In genomic region chrX:17351554-17351953, dm6 we compare ENCODE assay signal across 3 fruit fly cellular contexts.
TF ChIP-seq lines count a peak whose summit lies in the region.

No protein-coding gene starts in this region.

TF ChIP-seq in whole organism, prepupa, 60 proteins besides CTCF, POLR2A, EP300 and RAD21 (continues in another document):
- TF ChIP-seq Sox15 (GFP tag; optimal IDR thresholded peaks at IDR 0.05; lab: Kevin White, UChicago): peak; percentile 19
- TF ChIP-seq CG11902 (GFP tag; optimal IDR thresholded peaks at IDR 0.05; lab: Kevin White, UChicago): no peak
- no peak for TF ChIP-seq CG7368 (GFP tag; optimal IDR thresholded peaks at IDR 0.05; lab: Kevin White, UChicago)
- TF ChIP-seq Sox102F (GFP tag; optimal IDR thresholded peaks at IDR 0.05; lab: Kevin White, UChicago): peak; percentile 1
- TF ChIP-seq topi (GFP tag; optimal IDR thresholded peaks at IDR 0.05; lab: Kevin White, UChicago): peak; percentile 58
- peak; percentile 31 for TF ChIP-seq Ets21C (GFP tag; optimal IDR thresholded peaks at IDR 0.05; lab: Kevin White, UChicago)
- TF ChIP-seq CG6854 (GFP tag; optimal IDR thresholded peaks at IDR 0.05; lab: Kevin White, UChicago): no peak
- TF ChIP-seq CG6792 (GFP tag; optimal IDR thresholded peaks at IDR 0.05; lab: Kevin White, UChicago): peak; percentile 49
- peak; percentile 59 for TF ChIP-seq Met (GFP tag; optimal IDR thresholded peaks at IDR 0.05; lab: Kevin White, UChicago)
- peak; percentile 75 for TF ChIP-seq Eip78C (GFP tag; lab: Kevin White, UChicago)
- TF ChIP-seq CG32006 (GFP tag; optimal IDR thresholded peaks at IDR 0.05; lab: Kevin White, UChicago): peak; percentile 34
- peak; percentile 47 for TF ChIP-seq CG3032 (tag; optimal IDR thresholded peaks at IDR 0.05; lab: Kevin White, UChicago)
- peak; percentile 47 for TF ChIP-seq CG10669 (GFP tag; optimal IDR thresholded peaks at IDR 0.05; lab: Kevin White, UChicago)
- TF ChIP-seq Gug (GFP tag; IDR thresholded peaks at IDR 0.05; lab: Robert Waterston, UW): no peak
- no peak for TF ChIP-seq CG6276 (GFP tag; optimal IDR thresholded peaks at IDR 0.05; lab: Kevin White, UChicago)
- peak; percentile 17 for TF ChIP-seq CG1621 (tag; optimal IDR thresholded peaks at IDR 0.05; lab: Kevin White, UChicago)
- TF ChIP-seq net (GFP tag; optimal IDR thresholded peaks at IDR 0.05; lab: Kevin White, UChicago): no peak
- no peak for TF ChIP-seq ss (GFP tag; optimal IDR thresholded peaks at IDR 0.05; lab: Kevin White, UChicago)
- peak; percentile 11 for TF ChIP-seq CG8319 (GFP tag; optimal IDR thresholded peaks at IDR 0.05; lab: Kevin White, UChicago)
- TF ChIP-seq CG11762 (GFP tag; optimal IDR thresholded peaks at IDR 0.05; lab: Kevin White, UChicago; ENCODE audit: insufficient read depth): peak; percentile 16
- no peak for TF ChIP-seq fd85E (GFP tag; optimal IDR thresholded peaks at IDR 0.05; lab: Kevin White, UChicago)
- TF ChIP-seq salr (GFP tag; optimal IDR thresholded peaks at IDR 0.05; lab: Kevin White, UChicago): peak in 1 of 2 experiments; percentile 7
- TF ChIP-seq acj6 (GFP tag; optimal IDR thresholded peaks at IDR 0.05; lab: Kevin White, UChicago): peak; percentile 50
- TF ChIP-seq CG3919 (GFP tag; optimal IDR thresholded peaks at IDR 0.05; lab: Kevin White, UChicago): peak; percentile 51
- TF ChIP-seq CG6163 (GFP tag; IDR thresholded peaks at IDR 0.05; lab: Robert Waterston, UW): peak; percentile 61; the same call in 2 of the 3 replicates
- no peak for TF ChIP-seq dac (GFP tag; optimal IDR thresholded peaks at IDR 0.05; lab: Kevin White, UChicago)
- peak; percentile 22 for TF ChIP-seq CG8632 (GFP tag; optimal IDR thresholded peaks at IDR 0.05; lab: Kevin White, UChicago)
- no peak for TF ChIP-seq CG16779 (tag; optimal IDR thresholded peaks at IDR 0.05; lab: Kevin White, UChicago)
- TF ChIP-seq Sox14 (GFP tag; optimal IDR thresholded peaks at IDR 0.05; lab: Kevin White, UChicago): peak; percentile 26
- TF ChIP-seq Hr39 (GFP tag; optimal IDR thresholded peaks at IDR 0.05; lab: Kevin White, UChicago): peak; percentile 67
- TF ChIP-seq esn (GFP tag; optimal IDR thresholded peaks at IDR 0.05; lab: Kevin White, UChicago): peak; percentile 53

TF ChIP-seq in whole organism, pupa, 21 proteins besides CTCF, POLR2A, EP300 and RAD21:
- peak; percentile 5 for TF ChIP-seq Snoo (tag; optimal IDR thresholded peaks at IDR 0.05; lab: Kevin White, UChicago)
- peak; percentile 33 for TF ChIP-seq CG34367 (tag; optimal IDR thresholded peaks at IDR 0.05; lab: Kevin White, UChicago)
- peak; percentile 34 for TF ChIP-seq Pif1A (GFP tag; optimal IDR thresholded peaks at IDR 0.05; lab: Kevin White, UChicago)
- no peak for TF ChIP-seq EcR (GFP tag; optimal IDR thresholded peaks at IDR 0.05; lab: Kevin White, UChicago)
- peak; percentile 47 for TF ChIP-seq CG9948 (tag; optimal IDR thresholded peaks at IDR 0.05; lab: Kevin White, UChicago)
- TF ChIP-seq CG14655 (GFP tag; optimal IDR thresholded peaks at IDR 0.05; lab: Kevin White, UChicago): peak; percentile 47
- TF ChIP-seq CG17806 (tag; optimal IDR thresholded peaks at IDR 0.05; lab: Kevin White, UChicago): peak; percentile 42
- TF ChIP-seq CG15710 (tag; optimal IDR thresholded peaks at IDR 0.05; lab: Kevin White, UChicago): peak; percentile 32
- no peak for TF ChIP-seq D1 (tag; optimal IDR thresholded peaks at IDR 0.05; lab: Kevin White, UChicago)
- TF ChIP-seq CG8301 (tag; optimal IDR thresholded peaks at IDR 0.05; lab: Kevin White, UChicago): peak; percentile 3
- no peak for TF ChIP-seq rn (GFP tag; IDR thresholded peaks at IDR 0.05; lab: Robert Waterston, UW)
- peak; percentile 41 for TF ChIP-seq CG8159 (tag; optimal IDR thresholded peaks at IDR 0.05; lab: Kevin White, UChicago)
TF ChIP-seq in whole organism, pupa: peak in this region for 9.

TF ChIP-seq in whole organism, wandering third instar larva, 38 proteins besides CTCF, POLR2A, EP300 and RAD21:
- TF ChIP-seq brk (GFP tag; optimal IDR thresholded peaks at IDR 0.05; lab: Kevin White, UChicago): no peak
- TF ChIP-seq N (GFP tag; optimal IDR thresholded peaks at IDR 0.05; lab: Kevin White, UChicago): no peak
- peak; percentile 30 for TF ChIP-seq psq (GFP tag; optimal IDR thresholded peaks at IDR 0.05; lab: Kevin White, UChicago)
- TF ChIP-seq HLH106 (tag; optimal IDR thresholded peaks at IDR 0.05; lab: Kevin White, UChicago): peak; percentile 49
- no peak for TF ChIP-seq Jra (GFP tag; optimal IDR thresholded peaks at IDR 0.05; lab: Kevin White, UChicago)
- TF ChIP-seq dmrt93B (GFP tag; optimal IDR thresholded peaks at IDR 0.05; lab: Kevin White, UChicago): no peak
- no peak for TF ChIP-seq Dfd (GFP tag; optimal IDR thresholded peaks at IDR 0.05; lab: Kevin White, UChicago)
- TF ChIP-seq tai (GFP tag; optimal IDR thresholded peaks at IDR 0.05; lab: Kevin White, UChicago): no peak
- TF ChIP-seq fru (GFP tag; optimal IDR thresholded peaks at IDR 0.05; lab: Kevin White, UChicago): peak; percentile 52
- TF ChIP-seq CG32264 (GFP tag; optimal IDR thresholded peaks at IDR 0.05; lab: Kevin White, UChicago): no peak
- peak in 1 of 2 experiments; percentile 48 for TF ChIP-seq foxo (GFP tag; optimal IDR thresholded peaks at IDR 0.05; lab: Kevin White, UChicago)
- TF ChIP-seq Abd-B (GFP tag; optimal IDR thresholded peaks at IDR 0.05; lab: Kevin White, UChicago): no peak
- TF ChIP-seq Hr83 (GFP tag; optimal IDR thresholded peaks at IDR 0.05; lab: Kevin White, UChicago; ENCODE audit: poor library complexity, severe bottlenecking): no peak
- TF ChIP-seq ey (GFP tag; optimal IDR thresholded peaks at IDR 0.05; lab: Kevin White, UChicago): peak; percentile 56
- TF ChIP-seq Sp1 (GFP tag; optimal IDR thresholded peaks at IDR 0.05; lab: Kevin White, UChicago): peak; percentile 45
- no peak for TF ChIP-seq CrebA (GFP tag; optimal IDR thresholded peaks at IDR 0.05; lab: Kevin White, UChicago; ENCODE audit: borderline replicate concordance)
- TF ChIP-seq jim (GFP tag; optimal IDR thresholded peaks at IDR 0.05; lab: Kevin White, UChicago): no peak
- TF ChIP-seq br (GFP tag; optimal IDR thresholded peaks at IDR 0.05; lab: Kevin White, UChicago): no peak
- TF ChIP-seq CG9705 (GFP tag; optimal IDR thresholded peaks at IDR 0.05; lab: Kevin White, UChicago): no peak
- no peak for TF ChIP-seq Vsx2 (GFP tag; optimal IDR thresholded peaks at IDR 0.05; lab: Kevin White, UChicago; ENCODE audit: partially characterized antibody)
- TF ChIP-seq Dif (GFP tag; optimal IDR thresholded peaks at IDR 0.05; lab: Kevin White, UChicago; ENCODE audit: partially characterized antibody): no peak
- no peak for TF ChIP-seq GATAd (GFP tag; optimal IDR thresholded peaks at IDR 0.05; lab: Kevin White, UChicago)
- no peak for TF ChIP-seq Hnf4 (GFP tag; optimal IDR thresholded peaks at IDR 0.05; lab: Kevin White, UChicago)
- TF ChIP-seq Rel (GFP tag; optimal IDR thresholded peaks at IDR 0.05; lab: Kevin White, UChicago): no peak
- no peak for TF ChIP-seq Rel (tag; optimal IDR thresholded peaks at IDR 0.05; lab: Kevin White, UChicago)
- TF ChIP-seq rgr (GFP tag; optimal IDR thresholded peaks at IDR 0.05; lab: Kevin White, UChicago): peak; percentile 17
- peak; percentile 9 for TF ChIP-seq OdsH (GFP tag; optimal IDR thresholded peaks at IDR 0.05; lab: Kevin White, UChicago)
- peak; percentile 43 for TF ChIP-seq woc (GFP tag; optimal IDR thresholded peaks at IDR 0.05; lab: Kevin White, UChicago)
- TF ChIP-seq usp (GFP tag; optimal IDR thresholded peaks at IDR 0.05; lab: Kevin White, UChicago): no peak
- TF ChIP-seq dsf (GFP tag; optimal IDR thresholded peaks at IDR 0.05; lab: Kevin White, UChicago; ENCODE audit: borderline replicate concordance): no peak
- no peak for TF ChIP-seq Mio (GFP tag; optimal IDR thresholded peaks at IDR 0.05; lab: Kevin White, UChicago)
- no peak for TF ChIP-seq lola (GFP tag; optimal IDR thresholded peaks at IDR 0.05; lab: Kevin White, UChicago)
- TF ChIP-seq pan (optimal IDR thresholded peaks at IDR 0.05; lab: Kevin White, UChicago): no peak
- TF ChIP-seq h (GFP tag; optimal IDR thresholded peaks at IDR 0.05; lab: Kevin White, UChicago): peak; percentile 49
- TF ChIP-seq sv (GFP tag; optimal IDR thresholded peaks at IDR 0.05; lab: Kevin White, UChicago): no peak
- TF ChIP-seq sage (GFP tag; optimal IDR thresholded peaks at IDR 0.05; lab: Kevin White, UChicago): no peak
- TF ChIP-seq dl (GFP tag; optimal IDR thresholded peaks at IDR 0.05; lab: Kevin White, UChicago; ENCODE audit: insufficient read depth in 1 of 2, partially characterized antibody in 2 of 2): no peak
- no peak for TF ChIP-seq Hr78 (GFP tag; optimal IDR thresholded peaks at IDR 0.05; lab: Kevin White, UChicago)
- no peak for TF ChIP-seq Myc (optimal IDR thresholded peaks at IDR 0.05; lab: Kevin White, UChicago)

Comparison
In these comparisons a context has a peak if more than half of its experiments do, and no peak if none do; other contexts are left out.
1. Of the 1 proteins assayed by ChIP-seq in both whole organism, prepupa and whole organism, wandering third instar larva: peak only in whole organism, prepupa: none; only in whole organism, wandering third instar larva: none; in both: OdsH; in neither: 0.